Fruit fly (Drosophila melanogaster): Measurements from ENCODE around the gene Gmppb.

dm6 chr3R:4835315-4835714 is 24.1 kb downstream of the Gmppb start:
- peak; percentile 42 for TF ChIP-seq CG8478 (optimal IDR thresholded peaks at IDR 0.05)
- peak; percentile 1 to 58 for TF ChIP-seq CTCF (optimal IDR thresholded peaks at IDR 0.05)

Measured in S2 (cell line).